Worm (Caenorhabditis elegans) whole organism, L2 larva: ENCODE data around the gene nhr-150.

Experiments used
- R02D3.7 ChIP-seq: fragments of 150-350 bp; optimal IDR thresholded peaks from 2 replicates; lab custom pipeline; 2014; ENCODE audit warnings: missing biosample characterization, missing genetic modification characterization
- ZK546.5 ChIP-seq: sonication (generic microtip); optimal IDR thresholded peaks from 2 replicates; lab custom pipeline; 2017; ENCODE audit warnings: missing biosample characterization, missing genetic modification characterization
- alr-1 ChIP-seq: fragments of 150-350 bp; optimal IDR thresholded peaks from 2 replicates; lab custom pipeline; 2014; ENCODE audit warnings: missing biosample characterization, missing genetic modification characterization
- dmd-4 ChIP-seq: sonication (generic microtip); optimal IDR thresholded peaks from 2 replicates; lab custom pipeline; 2017; ENCODE audit warnings: missing biosample characterization, missing genetic modification characterization
- fos-1 ChIP-seq: fragments of 150-350 bp; optimal IDR thresholded peaks from 2 replicates; lab custom pipeline; 2014; ENCODE audit warnings: missing biosample characterization, missing genetic modification characterization
- gmeb-1 ChIP-seq: fragments of 150-350 bp; optimal IDR thresholded peaks from 2 replicates; lab custom pipeline; 2014; ENCODE audit warnings: missing biosample characterization, missing genetic modification characterization
- lin-13 ChIP-seq: fragments of 150-350 bp; optimal IDR thresholded peaks from 2 replicates; lab custom pipeline; 2014; ENCODE audit warnings: missing biosample characterization, missing genetic modification reagents, missing genetic modification characterization
- mbf-1 ChIP-seq: sonication (generic microtip); optimal IDR thresholded peaks from 2 replicates; lab custom pipeline; 2017; ENCODE audit warnings: missing biosample characterization, missing genetic modification characterization
- nhr-12 ChIP-seq: fragments of 150-350 bp; optimal IDR thresholded peaks from 2 replicates; lab custom pipeline; 2014; ENCODE audit warnings: missing biosample characterization, missing genetic modification characterization
- nhr-21 ChIP-seq: fragments of 150-350 bp; optimal IDR thresholded peaks from 2 replicates; lab custom pipeline; 2014; ENCODE audit warnings: missing biosample characterization, missing genetic modification characterization
- nhr-6 ChIP-seq: fragments of 150-350 bp; optimal IDR thresholded peaks from 2 replicates; lab custom pipeline; 2014; ENCODE audit warnings: missing biosample characterization, missing genetic modification characterization
- nhr-77 ChIP-seq: fragments of 150-350 bp; optimal IDR thresholded peaks from 2 replicates; lab custom pipeline; 2014; ENCODE audit warnings: missing biosample characterization, missing genetic modification characterization
- sem-4 ChIP-seq: fragments of 150-350 bp; optimal IDR thresholded peaks from 2 replicates; lab custom pipeline; 2014; ENCODE audit warnings: missing biosample characterization, missing genetic modification reagents, missing genetic modification characterization
- skn-1 ChIP-seq: sonication (generic microtip); optimal IDR thresholded peaks from 2 replicates; lab custom pipeline; 2017; ENCODE audit warnings: missing biosample characterization, missing genetic modification characterization
- sma-9 ChIP-seq, 2 experiments: fragments of 150-350 bp in 1 of 2; sonication (generic microtip) in 1 of 2; optimal IDR thresholded peaks; 2 replicates each; lab custom pipeline; 2014 to 2016; ENCODE audit warnings: missing genetic modification characterization in 2 of 2, mild to moderate bottlenecking in 1 of 2, missing biosample characterization in 1 of 2, missing compliant biosample characterization in 1 of 2, missing genetic modification reagents in 1 of 2, moderate library complexity in 1 of 2
- unc-39 ChIP-seq: fragments of 150-350 bp; optimal IDR thresholded peaks from 2 replicates; lab custom pipeline; 2014; ENCODE audit warnings: missing biosample characterization, missing genetic modification characterization
- ztf-4 ChIP-seq: fragments of 150-350 bp; optimal IDR thresholded peaks from 2 replicates; lab custom pipeline; 2014; ENCODE audit warnings: missing biosample characterization, missing genetic modification characterization

nhr-150 gene

ce11 chrV:15443708-15444107 lies 37.6 kb downstream of the nhr-150 start, which contains the start of gene T26H5.10:
Gene T26H5.10 (minus strand): TSS chrV:15443808.
- no peak for TF ChIP-seq nhr-6 (tag; lab: Kevin White, UChicago)
- TF ChIP-seq R02D3.7 (tag; lab: Kevin White, UChicago): no peak
- TF ChIP-seq skn-1: no peak
- TF ChIP-seq lin-13 (GFP tag; lab: Kevin White, UChicago): no peak
- no peak for TF ChIP-seq nhr-21 (tag; lab: Kevin White, UChicago)

ce11 chrV:15442384-15442783 lies 38.9 kb downstream of the nhr-150 start:
- TF ChIP-seq R02D3.7 (tag; lab: Kevin White, UChicago): no peak
- TF ChIP-seq nhr-12 (tag; lab: Kevin White, UChicago): no peak
- no peak for TF ChIP-seq mbf-1 (tag; lab: Kevin White, UChicago)

- peak; percentile 57 for TF ChIP-seq sma-9 (GFP tag; optimal IDR thresholded peaks at IDR 0.05; lab: Kevin White, UChicago)
- no peak for TF ChIP-seq sma-9 (tag; optimal IDR thresholded peaks at IDR 0.05; lab: Kevin White, UChicago)
- peak; percentile 98 for TF ChIP-seq fos-1 (tag; lab: Kevin White, UChicago)
- TF ChIP-seq ztf-4 (tag; lab: Kevin White, UChicago): no peak
Measured at ce11 chrV:15436133-15436532, 45.1 kb downstream of the nhr-150 start.

- peak; percentile 68 for TF ChIP-seq fos-1 (tag; lab: Kevin White, UChicago)
- TF ChIP-seq nhr-77: no peak
- no peak for TF ChIP-seq dmd-4 (tag; lab: Kevin White, UChicago)
Measured at ce11 chrV:15434647-15435046, 46.6 kb downstream of the nhr-150 start.

- TF ChIP-seq alr-1 (tag; lab: Kevin White, UChicago) (no peak), gmeb-1 (tag; lab: Kevin White, UChicago) (peak; percentile 43), fos-1 (tag; lab: Kevin White, UChicago) (peak; percentile 74), ZK546.5 (tag; lab: Kevin White, UChicago) (no peak)
Measured at ce11 chrV:15432457-15432856, 48.8 kb downstream of the nhr-150 start, which contains the start of gene T26H5.8. Gene T26H5.8 (minus strand): TSS chrV:15432726.

- TF ChIP-seq sem-4 (tag; lab: Kevin White, UChicago) (no peak), unc-39 (tag; lab: Kevin White, UChicago) (peak; percentile 70)
Measured at ce11 chrV:15431322-15432052, 49.8 kb downstream of the nhr-150 start.
